Worm (Caenorhabditis elegans): ENCODE data around the gene ugt-53.

ugt-53 gene

ce11 chrV:2849071-2849470 is at the start of gene ugt-53:
ugt-53 (plus strand) TSS chrV:2849343.
- peak; percentile 84 for TF ChIP-seq nhr-28 (tag; optimal IDR thresholded peaks at IDR 0.05)
- peak; percentile 43 for TF ChIP-seq pqm-1 (tag; optimal IDR thresholded peaks at IDR 0.05)
- peak; percentile 90 for TF ChIP-seq dmd-6 (GFP tag; IDR thresholded peaks at IDR 0.05)
- TF ChIP-seq madf-5 (GFP tag; IDR thresholded peaks at IDR 0.05): no peak
- TF ChIP-seq R02D3.7 (tag; optimal IDR thresholded peaks at IDR 0.05): no peak
- no peak for TF ChIP-seq daf-16 (GFP tag; optimal IDR thresholded peaks at IDR 0.05)
- peak; percentile 45 for TF ChIP-seq daf-16 (tag; optimal IDR thresholded peaks at IDR 0.05)
- peak; percentile 70 for TF ChIP-seq php-3 (GFP tag; IDR thresholded peaks at IDR 0.05)
- no peak for TF ChIP-seq lim-7 (GFP tag; IDR thresholded peaks at IDR 0.05)

- TF ChIP-seq set-16 (GFP tag; IDR thresholded peaks at IDR 0.05) (peak; percentile 67), aha-1 (tag) (peak; percentile 47), fkh-10 (GFP tag; optimal IDR thresholded peaks at IDR 0.05) (no peak), daf-16 (GFP tag; optimal IDR thresholded peaks at IDR 0.05) (peak in 1 of 2 experiments; percentile 17), daf-16 (tag; optimal IDR thresholded peaks at IDR 0.05) (no peak)
Measured at ce11 chrV:2800676-2801075, 48.5 kb upstream of the ugt-53 start.

ce11 chrV:2801955-2802354 is 47.2 kb upstream of the ugt-53 start:
- TF ChIP-seq lin-29 (GFP tag; IDR thresholded peaks at IDR 0.05) (no peak), nhr-76 (tag; optimal IDR thresholded peaks at IDR 0.05) (no peak), unc-62 (GFP tag; optimal IDR thresholded peaks at IDR 0.05 in 1 of 2) (peak in 1 of 2 experiments; percentile 89), unc-62 (tag; optimal IDR thresholded peaks at IDR 0.05) (no peak), madf-9 (GFP tag; conservative IDR thresholded peaks at IDR 0.05) (no peak), hlh-11 (tag; optimal IDR thresholded peaks at IDR 0.05) (peak; percentile 14), dpl-1 (GFP tag; optimal IDR thresholded peaks at IDR 0.05) (no peak), ztf-7 (tag; optimal IDR thresholded peaks at IDR 0.05) (no peak), daf-16 (GFP tag; optimal IDR thresholded peaks at IDR 0.05) (peak in 1 of 2 experiments; percentile 68), daf-16 (tag; optimal IDR thresholded peaks at IDR 0.05) (no peak)

ce11 chrV:2803258-2803657 is 45.9 kb upstream of the ugt-53 start:
- no peak for TF ChIP-seq skn-1 (tag; optimal IDR thresholded peaks at IDR 0.05)
- peak in 1 of 2 experiments; percentile 35 for TF ChIP-seq daf-16 (GFP tag; optimal IDR thresholded peaks at IDR 0.05)
- TF ChIP-seq daf-16 (tag; optimal IDR thresholded peaks at IDR 0.05): no peak
- TF ChIP-seq jun-1 (tag; optimal IDR thresholded peaks at IDR 0.05): no peak
- peak; percentile 11 for TF ChIP-seq hlh-11 (tag; optimal IDR thresholded peaks at IDR 0.05)
- no peak for TF ChIP-seq Y75B8A.6 (GFP tag; IDR thresholded peaks at IDR 0.05)
- TF ChIP-seq nhr-48 (tag; optimal IDR thresholded peaks at IDR 0.05): no peak
- TF ChIP-seq ztf-11 (tag; optimal IDR thresholded peaks at IDR 0.05): no peak
- TF ChIP-seq T20F7.1 (GFP tag; optimal IDR thresholded peaks at IDR 0.05): no peak
- no peak for TF ChIP-seq hif-1 (tag; optimal IDR thresholded peaks at IDR 0.05)
- TF ChIP-seq lim-7 (GFP tag; IDR thresholded peaks at IDR 0.05): no peak
- no peak for TF ChIP-seq lin-39 (tag; optimal IDR thresholded peaks at IDR 0.05)
- TF ChIP-seq egl-27 (tag; optimal IDR thresholded peaks at IDR 0.05): no peak
- peak; percentile 48 for TF ChIP-seq set-16 (GFP tag; IDR thresholded peaks at IDR 0.05)
- no peak for TF ChIP-seq dpl-1 (GFP tag; optimal IDR thresholded peaks at IDR 0.05)
- TF ChIP-seq tag-97 (GFP tag; IDR thresholded peaks at IDR 0.05): no peak
- TF ChIP-seq dmd-8 (GFP tag; IDR thresholded peaks at IDR 0.05): no peak
- no peak for TF ChIP-seq mxl-2 (GFP tag; conservative IDR thresholded peaks at IDR 0.05)
- TF ChIP-seq mdl-1 (tag; optimal IDR thresholded peaks at IDR 0.05): no peak
- no peak for TF ChIP-seq nhr-237 (tag; optimal IDR thresholded peaks at IDR 0.05)
- no peak for TF ChIP-seq mxl-3 (GFP tag; optimal IDR thresholded peaks at IDR 0.05)
- no peak for TF ChIP-seq unc-39 (tag; optimal IDR thresholded peaks at IDR 0.05)

- TF ChIP-seq aha-1 (tag) (peak; percentile 78), nhr-25 (tag; optimal IDR thresholded peaks at IDR 0.05; ENCODE audit: borderline replicate concordance, insufficient read depth) (no peak), nhr-10 (tag; optimal IDR thresholded peaks at IDR 0.05) (no peak)
Measured at ce11 chrV:2807760-2808159, 41.4 kb upstream of the ugt-53 start, which contains the start of gene ketn-1. ketn-1 (minus strand) TSS chrV:2807860.

All from whole organism, L4 larva.